Fruit fly (Drosophila melanogaster): ENCODE results near the gene Eogt.
A peak's percentile ranks its signal among the peaks of the same experiment; 100 is the strongest.

Gene Eogt

dm6 chr2L:2382971-2383370 lies 2.1 kb downstream of the Eogt start, which contains the start of gene PIG-Wa (continued):
- no peak for TF ChIP-seq Asciz (GFP tag; optimal IDR thresholded peaks at IDR 0.05)
- TF ChIP-seq ro (GFP tag; IDR thresholded peaks at IDR 0.05), result no peak
- TF ChIP-seq Fer2 (tag; optimal IDR thresholded peaks at IDR 0.05), result no peak
- TF ChIP-seq pita (GFP tag; optimal IDR thresholded peaks at IDR 0.05), result no peak
- TF ChIP-seq CG13424 (tag; optimal IDR thresholded peaks at IDR 0.05), result no peak
- TF ChIP-seq MTF-1 (GFP tag; optimal IDR thresholded peaks at IDR 0.05; ENCODE audit: borderline replicate concordance), result no peak
- no peak for TF ChIP-seq unc-4 (GFP tag; IDR thresholded peaks at IDR 0.05; ENCODE audit: partially characterized antibody)
- TF ChIP-seq CHES-1-like (GFP tag; optimal IDR thresholded peaks at IDR 0.05), result peak; percentile 7
- TF ChIP-seq amos (GFP tag; IDR thresholded peaks at IDR 0.05; ENCODE audit: partially characterized antibody), result peak; percentile 64
- peak; percentile 13 for TF ChIP-seq CG11504 (tag; optimal IDR thresholded peaks at IDR 0.05)
- TF ChIP-seq Opbp (GFP tag; IDR thresholded peaks at IDR 0.05; ENCODE audit: partially characterized antibody), result peak; percentile 70; the same call in 2 of the 3 replicates
- no peak for TF ChIP-seq slbo (GFP tag; IDR thresholded peaks at IDR 0.05)
- no peak for TF ChIP-seq Ravus (GFP tag; IDR thresholded peaks at IDR 0.05)
- TF ChIP-seq bcd (GFP tag; optimal IDR thresholded peaks at IDR 0.05), result no peak
- no peak for TF ChIP-seq CG17568 (GFP tag; optimal IDR thresholded peaks at IDR 0.05)
- TF ChIP-seq her (GFP tag; optimal IDR thresholded peaks at IDR 0.05), result no peak
- TF ChIP-seq Jarid2 (GFP tag; optimal IDR thresholded peaks at IDR 0.05), result no peak
- TF ChIP-seq CG9817 (tag; optimal IDR thresholded peaks at IDR 0.05), result no peak
- TF ChIP-seq caup (GFP tag; optimal IDR thresholded peaks at IDR 0.05; ENCODE audit: severe bottlenecking), result no peak
- TF ChIP-seq psq (GFP tag; optimal IDR thresholded peaks at IDR 0.05), result no peak
- no peak for TF ChIP-seq CG10366 (GFP tag; IDR thresholded peaks at IDR 0.05)
- TF ChIP-seq cg (GFP tag; optimal IDR thresholded peaks at IDR 0.05), result no peak
- TF ChIP-seq ato (GFP tag; IDR thresholded peaks at IDR 0.05; ENCODE audit: partially characterized antibody), result no peak
- TF ChIP-seq dati (GFP tag; IDR thresholded peaks at IDR 0.05), result no peak
- no peak for TF ChIP-seq chif (GFP tag; optimal IDR thresholded peaks at IDR 0.05)
- no peak for TF ChIP-seq croc (GFP tag; conservative IDR thresholded peaks at IDR 0.05)
- TF ChIP-seq BEAF-32 (GFP tag; optimal IDR thresholded peaks at IDR 0.05), result peak; percentile 39
- TF ChIP-seq dmrt99B (tag; optimal IDR thresholded peaks at IDR 0.05), result no peak
- TF ChIP-seq GATAe (GFP tag; conservative IDR thresholded peaks at IDR 0.05), result no peak
- peak; percentile 91 for TF ChIP-seq Dp (GFP tag; optimal IDR thresholded peaks at IDR 0.05)
- TF ChIP-seq Dip2 (GFP tag; IDR thresholded peaks at IDR 0.05), result no peak
- TF ChIP-seq CG11696 (GFP tag; IDR thresholded peaks at IDR 0.05), result no peak
- TF ChIP-seq trem (tag; optimal IDR thresholded peaks at IDR 0.05), result no peak
- TF ChIP-seq vvl (GFP tag; IDR thresholded peaks at IDR 0.05), result peak; percentile 52; the same call in 1 of the 2 replicates
- TF ChIP-seq bbx (GFP tag; IDR thresholded peaks at IDR 0.05; ENCODE audit: partially characterized antibody), result peak; percentile 38; the same call in 1 of the 2 replicates
- no peak for TF ChIP-seq pum (GFP tag; optimal IDR thresholded peaks at IDR 0.05)
- no peak for TF ChIP-seq D19A (tag; optimal IDR thresholded peaks at IDR 0.05)
- TF ChIP-seq CG3726 (GFP tag; IDR thresholded peaks at IDR 0.05), result no peak
- TF ChIP-seq crp (GFP tag; optimal IDR thresholded peaks at IDR 0.05), result no peak
- no peak for TF ChIP-seq CG9437 (GFP tag; optimal IDR thresholded peaks at IDR 0.05)
- no peak for TF ChIP-seq Taf1 (GFP tag; IDR thresholded peaks at IDR 0.05)
- no peak for TF ChIP-seq gce (GFP tag; IDR thresholded peaks at IDR 0.05)
- peak; percentile 13 for TF ChIP-seq HmgZ (tag; optimal IDR thresholded peaks at IDR 0.05)
- no peak for TF ChIP-seq sim (GFP tag; IDR thresholded peaks at IDR 0.05)
- no peak for TF ChIP-seq rib (GFP tag; IDR thresholded peaks at IDR 0.05)
- no peak for TF ChIP-seq Adf1 (GFP tag; IDR thresholded peaks at IDR 0.05)
- TF ChIP-seq CG31441 (GFP tag; IDR thresholded peaks at IDR 0.05), result no peak
- TF ChIP-seq Dad (GFP tag; optimal IDR thresholded peaks at IDR 0.05), result no peak
- TF ChIP-seq danr (GFP tag; IDR thresholded peaks at IDR 0.05), result no peak
- TF ChIP-seq CG8359 (GFP tag; optimal IDR thresholded peaks at IDR 0.05; ENCODE audit: borderline replicate concordance), result no peak
- no peak for TF ChIP-seq ftz-f1 (GFP tag; optimal IDR thresholded peaks at IDR 0.05)

All from whole organism, embryonic.